Worm (Caenorhabditis elegans) whole organism, mixed stage, embryonic: ENCODE data around the gene C56E6.4.

Experiments used
- bed-3 ChIP-seq: fragments of 200-800 bp; sonication (Bioruptor generic); optimal IDR thresholded peaks from 3 replicates; lab custom pipeline; 2018; ENCODE audit warnings: mild to moderate bottlenecking, missing genetic modification characterization, moderate library complexity, missing compliant biosample characterization
- blmp-1 ChIP-seq: fragments of 150-350 bp; optimal IDR thresholded peaks from 2 replicates; lab custom pipeline; 2014; ENCODE audit warnings: missing biosample characterization, missing genetic modification characterization
- ceh-39 ChIP-seq: fragments of 150-350 bp; optimal IDR thresholded peaks from 2 replicates; lab custom pipeline; 2014; ENCODE audit warnings: missing biosample characterization, missing genetic modification characterization
- ceh-43 ChIP-seq: fragments of 200-800 bp; sonication (Bioruptor generic); optimal IDR thresholded peaks from 2 replicates; lab custom pipeline; 2018; ENCODE audit warnings: mild to moderate bottlenecking, missing genetic modification characterization, moderate library complexity, missing compliant biosample characterization
- ceh-83 ChIP-seq: fragments of 200-800 bp; sonication (Bioruptor generic); optimal IDR thresholded peaks from 2 replicates; lab custom pipeline; 2018; ENCODE audit warnings: mild to moderate bottlenecking, missing genetic modification characterization, missing compliant biosample characterization
- ces-1 ChIP-seq: fragments of 150-350 bp; optimal IDR thresholded peaks from 2 replicates; lab custom pipeline; 2014; ENCODE audit warnings: missing biosample characterization, missing genetic modification reagents, missing genetic modification characterization
- cnd-1 ChIP-seq: fragments of 200-800 bp; sonication (Bioruptor generic); optimal IDR thresholded peaks from 2 replicates; lab custom pipeline; 2018; ENCODE audit warnings: mild to moderate bottlenecking, missing genetic modification characterization, missing compliant biosample characterization
- drap-1 ChIP-seq: fragments of 200-800 bp; sonication (Bioruptor generic); optimal IDR thresholded peaks from 3 replicates; lab custom pipeline; 2018; ENCODE audit warnings: mild to moderate bottlenecking, missing genetic modification characterization, missing compliant biosample characterization
- elt-1 ChIP-seq: sonication (generic microtip); optimal IDR thresholded peaks from 2 replicates; lab custom pipeline; 2017; ENCODE audit warnings: missing genetic modification characterization, mild to moderate bottlenecking, missing compliant biosample characterization, antibody characterized with exemption, moderate library complexity, borderline replicate concordance; ENCODE audit not compliant: insufficient read depth
- flh-1 ChIP-seq: fragments of 200-800 bp; sonication (Bioruptor generic); optimal IDR thresholded peaks from 2 replicates; lab custom pipeline; 2018; ENCODE audit warnings: mild to moderate bottlenecking, missing genetic modification characterization, moderate library complexity, missing compliant biosample characterization
- ham-2 ChIP-seq: fragments of 200-800 bp; sonication (Bioruptor generic); optimal IDR thresholded peaks from 2 replicates; lab custom pipeline; 2018; ENCODE audit warnings: mild to moderate bottlenecking, missing genetic modification characterization, missing compliant biosample characterization
- hlh-1 ChIP-seq: fragments of 150-350 bp; optimal IDR thresholded peaks from 2 replicates; lab custom pipeline; 2014; ENCODE audit warnings: missing biosample characterization, missing genetic modification reagents, missing genetic modification characterization
- lin-13 ChIP-seq: fragments of 150-350 bp; optimal IDR thresholded peaks from 2 replicates; lab custom pipeline; 2014; ENCODE audit warnings: missing biosample characterization, missing genetic modification characterization
- lin-32 ChIP-seq: fragments of 200-800 bp; sonication (Bioruptor generic); optimal IDR thresholded peaks from 2 replicates; lab custom pipeline; 2018; ENCODE audit warnings: mild to moderate bottlenecking, missing genetic modification characterization, missing compliant biosample characterization
- lsy-2 ChIP-seq: fragments of 150-350 bp; optimal IDR thresholded peaks from 2 replicates; lab custom pipeline; 2014; ENCODE audit warnings: missing biosample characterization, missing genetic modification characterization
- mab-5 ChIP-seq: fragments of 150-350 bp; optimal IDR thresholded peaks from 2 replicates; lab custom pipeline; 2014; ENCODE audit warnings: missing biosample characterization, missing genetic modification characterization
- mep-1 ChIP-seq: fragments of 150-350 bp; optimal IDR thresholded peaks from 2 replicates; lab custom pipeline; 2017; ENCODE audit warnings: missing biosample characterization, missing genetic modification reagents, missing genetic modification characterization, inconsistent platforms
- mls-2 ChIP-seq: sonication (generic microtip); optimal IDR thresholded peaks from 2 replicates; lab custom pipeline; 2016; ENCODE audit warnings: mild to moderate bottlenecking, missing genetic modification characterization, moderate library complexity, missing compliant biosample characterization
- nhr-12 ChIP-seq: fragments of 150-350 bp; optimal IDR thresholded peaks from 2 replicates; lab custom pipeline; 2014; ENCODE audit warnings: missing biosample characterization, missing genetic modification characterization
- nhr-2 ChIP-seq: fragments of 150-350 bp; optimal IDR thresholded peaks from 2 replicates; lab custom pipeline; 2014; ENCODE audit warnings: missing biosample characterization, missing genetic modification characterization
- nhr-237 ChIP-seq: fragments of 150-350 bp; optimal IDR thresholded peaks from 2 replicates; lab custom pipeline; 2014; ENCODE audit warnings: missing biosample characterization, missing genetic modification characterization
- nhr-28 ChIP-seq: fragments of 150-350 bp; optimal IDR thresholded peaks from 2 replicates; lab custom pipeline; 2014; ENCODE audit warnings: missing biosample characterization, missing genetic modification characterization
- pha-4 ChIP-seq: fragments of 150-350 bp; optimal IDR thresholded peaks from 2 replicates; lab custom pipeline; 2018; ENCODE audit warnings: missing biosample characterization, missing genetic modification reagents, missing genetic modification characterization
- sem-2 ChIP-seq: fragments of 200-800 bp; sonication (Bioruptor generic); optimal IDR thresholded peaks from 2 replicates; lab custom pipeline; 2018; ENCODE audit warnings: mild to moderate bottlenecking, missing genetic modification characterization, missing compliant biosample characterization
- snpc-4 ChIP-seq: fragments of 150-350 bp; optimal IDR thresholded peaks from 2 replicates; lab custom pipeline; 2014; ENCODE audit warnings: missing biosample characterization, missing genetic modification characterization
- sptf-1 ChIP-seq: sonication (generic microtip); optimal IDR thresholded peaks from 2 replicates; lab custom pipeline; 2017; ENCODE audit warnings: mild to moderate bottlenecking, missing genetic modification characterization, moderate library complexity, missing compliant biosample characterization
- unc-120 ChIP-seq: sonication (generic microtip); optimal IDR thresholded peaks from 2 replicates; lab custom pipeline; 2017; ENCODE audit warnings: missing genetic modification characterization, missing compliant biosample characterization; ENCODE audit not compliant: poor library complexity, severe bottlenecking
- unc-39 ChIP-seq: fragments of 150-350 bp; optimal IDR thresholded peaks from 2 replicates; lab custom pipeline; 2014; ENCODE audit warnings: missing biosample characterization, missing genetic modification characterization
- unc-62 ChIP-seq: fragments of 150-350 bp; optimal IDR thresholded peaks from 2 replicates; lab custom pipeline; 2014; ENCODE audit warnings: missing biosample characterization, missing genetic modification reagents, missing genetic modification characterization
- zip-8 ChIP-seq: fragments of 150-350 bp; optimal IDR thresholded peaks from 2 replicates; lab custom pipeline; 2014; ENCODE audit warnings: missing biosample characterization, missing genetic modification characterization
- ztf-11 ChIP-seq: fragments of 150-350 bp; optimal IDR thresholded peaks from 2 replicates; lab custom pipeline; 2014; ENCODE audit warnings: missing biosample characterization, missing genetic modification characterization

C56E6.4 gene

ce11 chrII:6531940-6532339 lies 3.4 kb upstream of the C56E6.4 start, which contains the start of gene abcx-1:
Gene abcx-1, plus strand, starts transcription at chrII:6532163.
- TF ChIP-seq ceh-43 (GFP tag; lab: Kevin White, UChicago) (no peak), ceh-39 (tag; lab: Kevin White, UChicago) (no peak), ces-1 (GFP tag; lab: Kevin White, UChicago) (no peak), nhr-28 (tag; lab: Kevin White, UChicago) (no peak), sptf-1 (no peak), drap-1 (GFP tag; lab: Kevin White, UChicago) (no peak), flh-1 (GFP tag; lab: Kevin White, UChicago) (no peak)

- TF ChIP-seq mls-2 (tag; lab: Kevin White, UChicago) (no peak), cnd-1 (tag; lab: Kevin White, UChicago) (no peak), blmp-1 (tag; lab: Kevin White, UChicago) (no peak), flh-1 (GFP tag; lab: Kevin White, UChicago) (no peak), elt-1 (tag; lab: Kevin White, UChicago) (no peak), bed-3 (GFP tag; lab: Kevin White, UChicago) (no peak), hlh-1 (tag; lab: Kevin White, UChicago) (no peak), zip-8 (tag; lab: Kevin White, UChicago) (no peak), ceh-43 (GFP tag; lab: Kevin White, UChicago) (no peak), mep-1 (tag; lab: Kevin White, UChicago) (no peak), sptf-1 (no peak), unc-120 (tag; lab: Kevin White, UChicago) (no peak), lin-32 (GFP tag; lab: Kevin White, UChicago) (no peak), pha-4 (tag; lab: Kevin White, UChicago) (no peak), mab-5 (no peak), ceh-83 (GFP tag; lab: Kevin White, UChicago) (no peak), snpc-4 (tag; lab: Kevin White, UChicago) (no peak), nhr-237 (tag; lab: Kevin White, UChicago) (no peak), lin-13 (no peak), ham-2 (no peak)
Observed at ce11 chrII:6531527-6531926, 3.0 kb upstream of the C56E6.4 start, which contains the start of gene abch-1. Gene abch-1, minus strand, starts transcription at chrII:6531627.

ce11 chrII:6526136-6526684 lies 2.3 kb downstream of the C56E6.4 start:
- TF ChIP-seq snpc-4 (tag; lab: Kevin White, UChicago) (no peak), ceh-43 (GFP tag; lab: Kevin White, UChicago) (no peak), elt-1 (tag; lab: Kevin White, UChicago) (no peak), nhr-28 (tag; lab: Kevin White, UChicago) (no peak), drap-1 (GFP tag; lab: Kevin White, UChicago) (no peak), bed-3 (GFP tag; lab: Kevin White, UChicago) (no peak), unc-62 (no peak), pha-4 (tag; lab: Kevin White, UChicago) (no peak), ces-1 (GFP tag; lab: Kevin White, UChicago) (no peak), unc-120 (tag; lab: Kevin White, UChicago) (no peak)

ce11 chrII:6524501-6524977 lies 4.0 kb downstream of the C56E6.4 start, which contains the start of gene C56E6.2:
Gene C56E6.2, plus strand, starts transcription at chrII:6524927.
- TF ChIP-seq zip-8 (tag; lab: Kevin White, UChicago), result no peak
- peak; percentile 81 for TF ChIP-seq elt-1 (tag; lab: Kevin White, UChicago)
- TF ChIP-seq ces-1 (GFP tag; lab: Kevin White, UChicago), result no peak
- no peak for TF ChIP-seq lin-32 (GFP tag; lab: Kevin White, UChicago)

ce11 chrII:6523940-6524339 lies 4.6 kb downstream of the C56E6.4 start:
- TF ChIP-seq unc-120 (tag; lab: Kevin White, UChicago), result no peak
- no peak for TF ChIP-seq nhr-2 (tag; lab: Kevin White, UChicago)
- TF ChIP-seq lin-13, result no peak
- TF ChIP-seq hlh-1 (tag; lab: Kevin White, UChicago), result no peak
- no peak for TF ChIP-seq cnd-1 (tag; lab: Kevin White, UChicago)
- TF ChIP-seq elt-1 (tag; lab: Kevin White, UChicago), result no peak
- TF ChIP-seq pha-4 (tag; lab: Kevin White, UChicago), result no peak
- no peak for TF ChIP-seq ztf-11 (tag; lab: Kevin White, UChicago)
- no peak for TF ChIP-seq blmp-1 (tag; lab: Kevin White, UChicago)
- no peak for TF ChIP-seq sem-2 (GFP tag; lab: Kevin White, UChicago)
- TF ChIP-seq unc-39, result no peak
- TF ChIP-seq ces-1 (GFP tag; lab: Kevin White, UChicago), result no peak
- TF ChIP-seq lsy-2 (tag; lab: Kevin White, UChicago), result no peak
- TF ChIP-seq mls-2 (tag; lab: Kevin White, UChicago), result no peak
- no peak for TF ChIP-seq nhr-12
- no peak for TF ChIP-seq bed-3 (GFP tag; lab: Kevin White, UChicago)
